Worm (Caenorhabditis elegans) whole organism, L1 larva: ENCODE results near the gene K09F6.6.
"Not testable (repeated sequence)": the region's sequence is repeated elsewhere in the genome, so short reads cannot be mapped to it uniquely, and the experiment has no call there.

Source experiments
- alr-1 ChIP-seq: fragments of 200-800 bp; sonication (Bioruptor generic); optimal IDR thresholded peaks from 2 replicates; lab custom pipeline; 2018; ENCODE audit warnings: borderline replicate concordance, mild to moderate bottlenecking, missing genetic modification characterization, missing compliant biosample characterization
- ama-1 ChIP-seq: fragments of 150-350 bp; optimal IDR thresholded peaks from 2 replicates; lab custom pipeline; 2014
- blmp-1 ChIP-seq: fragments of 150-350 bp; optimal IDR thresholded peaks from 2 replicates; lab custom pipeline; 2014; ENCODE audit warnings: missing biosample characterization, missing genetic modification characterization
- ceh-63 ChIP-seq: fragments of 200-800 bp; sonication (Bioruptor generic); optimal IDR thresholded peaks from 2 replicates; lab custom pipeline; 2018; ENCODE audit warnings: mild to moderate bottlenecking, missing genetic modification characterization, missing compliant biosample characterization
- ceh-8 ChIP-seq: fragments of 200-800 bp; sonication (Bioruptor generic); optimal IDR thresholded peaks from 2 replicates; lab custom pipeline; 2018; ENCODE audit warnings: mild to moderate bottlenecking, missing genetic modification characterization, moderate library complexity, missing compliant biosample characterization
- dpl-1 ChIP-seq, 3 experiments: fragments of 150-350 bp in 2 of 3; sonication (generic microtip) in 1 of 3; optimal IDR thresholded peaks; 2 replicates each; lab custom pipeline; 2014 to 2017; ENCODE audit warnings: missing biosample characterization in 3 of 3, missing genetic modification characterization in 3 of 3, missing genetic modification reagents in 3 of 3
- efl-1 ChIP-seq, 4 experiments: fragments of 150-350 bp; optimal IDR thresholded peaks in 3 of 4; peaks in 1 of 4; 1 replicate in 1 of 4; 2 replicates in 3 of 4; lab custom pipeline; 2014; ENCODE audit warnings: missing biosample characterization in 2 of 4, missing genetic modification characterization in 2 of 4, missing genetic modification reagents in 2 of 4
- efl-3 ChIP-seq: fragments of 200-800 bp; sonication (Bioruptor generic); optimal IDR thresholded peaks from 2 replicates; lab custom pipeline; 2018; ENCODE audit warnings: mild to moderate bottlenecking, missing genetic modification characterization, missing compliant biosample characterization
- egl-27 ChIP-seq, 2 experiments: fragments of 150-350 bp in 1 of 2; sonication (generic microtip); optimal IDR thresholded peaks; 3 replicates each; lab custom pipeline; 2017 to 2018; ENCODE audit warnings: missing biosample characterization in 2 of 2, missing genetic modification characterization in 2 of 2, missing genetic modification reagents in 2 of 2
- fkh-10 ChIP-seq: sonication (generic microtip); optimal IDR thresholded peaks from 2 replicates; lab custom pipeline; 2017; ENCODE audit warnings: missing biosample characterization, missing genetic modification reagents, missing genetic modification characterization
- fkh-4 ChIP-seq: sonication (generic microtip); optimal IDR thresholded peaks from 2 replicates; lab custom pipeline; 2016; ENCODE audit warnings: missing compliant biosample characterization, missing genetic modification characterization, borderline replicate concordance
- jun-1 ChIP-seq: fragments of 150-350 bp; optimal IDR thresholded peaks from 2 replicates; lab custom pipeline; 2014; ENCODE audit warnings: missing biosample characterization, missing genetic modification reagents, missing genetic modification characterization
- lin-39 ChIP-seq: fragments of 150-350 bp; optimal IDR thresholded peaks from 2 replicates; lab custom pipeline; 2014; ENCODE audit warnings: missing biosample characterization, missing genetic modification reagents, missing genetic modification characterization
- lir-3 ChIP-seq: sonication (generic microtip); optimal IDR thresholded peaks from 2 replicates; lab custom pipeline; 2016; ENCODE audit warnings: mild to moderate bottlenecking, missing genetic modification characterization, moderate library complexity, missing compliant biosample characterization; ENCODE audit not compliant: poor library complexity
- mdl-1 ChIP-seq, 2 experiments: fragments of 150-350 bp; optimal IDR thresholded peaks; 2 replicates each; lab custom pipeline; 2014 to 2017; ENCODE audit warnings: missing biosample characterization in 2 of 2, missing genetic modification characterization in 2 of 2, inconsistent platforms in 1 of 2
- mef-2 ChIP-seq: fragments of 150-350 bp; optimal IDR thresholded peaks from 2 replicates; lab custom pipeline; 2014; ENCODE audit warnings: missing biosample characterization, missing genetic modification characterization
- nhr-12 ChIP-seq: sonication (generic microtip); optimal IDR thresholded peaks from 2 replicates; lab custom pipeline; 2017; ENCODE audit warnings: missing biosample characterization, missing genetic modification characterization
- nhr-20 ChIP-seq: sonication (generic microtip); optimal IDR thresholded peaks from 2 replicates; lab custom pipeline; 2016; ENCODE audit warnings: mild to moderate bottlenecking, missing genetic modification characterization, missing compliant biosample characterization
- nhr-237 ChIP-seq: fragments of 150-350 bp; optimal IDR thresholded peaks from 2 replicates; lab custom pipeline; 2014; ENCODE audit warnings: missing biosample characterization, missing genetic modification characterization
- nhr-28 ChIP-seq: fragments of 150-350 bp; optimal IDR thresholded peaks from 2 replicates; lab custom pipeline; 2014; ENCODE audit warnings: missing biosample characterization, missing genetic modification characterization
- nhr-77 ChIP-seq: fragments of 150-350 bp; optimal IDR thresholded peaks from 2 replicates; lab custom pipeline; 2014; ENCODE audit warnings: missing biosample characterization, missing genetic modification characterization
- nhr-84 ChIP-seq: sonication (generic microtip); optimal IDR thresholded peaks from 2 replicates; lab custom pipeline; 2017; ENCODE audit warnings: missing biosample characterization, missing genetic modification characterization
- nhr-85 ChIP-seq: sonication (generic microtip); peaks from one replicate; lab custom pipeline; 2016; ENCODE audit warnings: missing genetic modification characterization, inconsistent platforms, missing compliant biosample characterization
- nhr-90 ChIP-seq: sonication (generic microtip); optimal IDR thresholded peaks from 2 replicates; lab custom pipeline; 2016; ENCODE audit warnings: mild to moderate bottlenecking, missing genetic modification characterization, missing compliant biosample characterization; ENCODE audit not compliant: poor library complexity
- pag-3 ChIP-seq: sonication (generic microtip); optimal IDR thresholded peaks from 2 replicates; lab custom pipeline; 2017; ENCODE audit warnings: missing genetic modification characterization, mild to moderate bottlenecking, missing compliant biosample characterization, antibody characterized with exemption, borderline replicate concordance; ENCODE audit not compliant: insufficient read depth
- skn-1 ChIP-seq: fragments of 150-350 bp; optimal IDR thresholded peaks from 2 replicates; lab custom pipeline; 2014; ENCODE audit warnings: missing biosample characterization, missing genetic modification characterization
- sox-4 ChIP-seq: sonication (generic microtip); optimal IDR thresholded peaks from 2 replicates; lab custom pipeline; 2016; ENCODE audit warnings: missing genetic modification characterization, missing compliant biosample characterization
- unc-30 ChIP-seq: sonication (generic microtip); optimal IDR thresholded peaks from 2 replicates; lab custom pipeline; 2017; ENCODE audit warnings: missing biosample characterization, missing genetic modification characterization
- unc-62 ChIP-seq: fragments of 150-350 bp; optimal IDR thresholded peaks from 2 replicates; lab custom pipeline; 2014; ENCODE audit warnings: missing biosample characterization, missing genetic modification reagents, missing genetic modification characterization
- xbp-1 ChIP-seq: sonication (generic microtip); optimal IDR thresholded peaks from 2 replicates; lab custom pipeline; 2016; ENCODE audit warnings: missing genetic modification characterization, missing compliant biosample characterization
- zag-1 ChIP-seq: fragments of 150-350 bp; optimal IDR thresholded peaks from 2 replicates; lab custom pipeline; 2014; ENCODE audit warnings: missing biosample characterization, missing genetic modification characterization
- ztf-4 ChIP-seq: fragments of 150-350 bp; optimal IDR thresholded peaks from 2 replicates; lab custom pipeline; 2014; ENCODE audit warnings: missing biosample characterization, missing genetic modification characterization

The K09F6.6 gene

DNA sequence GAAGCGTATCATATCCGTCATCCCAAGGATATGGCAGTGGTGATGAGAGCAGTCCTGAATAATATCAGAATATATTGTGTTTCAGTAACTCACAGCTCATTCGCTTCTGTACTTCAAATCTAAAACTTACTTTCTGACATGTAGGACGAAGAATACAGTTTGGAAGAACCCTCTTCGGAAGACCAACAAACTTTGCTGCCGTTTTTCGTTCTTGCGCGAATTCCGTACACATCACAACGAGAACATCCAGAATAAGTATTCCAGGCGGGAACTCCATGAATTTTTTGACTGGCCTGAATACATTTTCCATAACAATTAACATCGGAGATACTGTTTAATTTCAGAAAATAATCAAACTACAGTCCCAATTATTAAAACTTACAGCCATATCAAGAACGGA, 1.7 kb downstream of the K09F6.6 start, which contains the start of gene K09F6.15 (continued):
- no peak for TF ChIP-seq nhr-28
- TF ChIP-seq skn-1 (tag; lab: Kevin White, UChicago), result no peak
- no peak for TF ChIP-seq blmp-1 (tag; lab: Kevin White, UChicago)
- no peak for TF ChIP-seq nhr-12 (tag; lab: Kevin White, UChicago)
- TF ChIP-seq, all 84 proteins: peak for 0

ce11 chrII:2273750-2274149, 5.4 kb downstream of the K09F6.6 start:
- TF ChIP-seq nhr-90 (tag; lab: Kevin White, UChicago) (no peak), ama-1 (lab: Kevin White, UChicago) (no peak), lir-3 (no peak)
- TF ChIP-seq, all 84 proteins: peak for 0

ce11 chrII:2254861-2255260, 24.2 kb downstream of the K09F6.6 start, which contains the start of gene K09F6.3:
Gene K09F6.3 (plus strand): TSS chrII:2255161.
- TF ChIP-seq pag-3 (tag; lab: Kevin White, UChicago); ceh-8 (GFP tag; lab: Kevin White, UChicago); nhr-237 (tag; lab: Kevin White, UChicago): not testable (repeated sequence)

- no peak for TF ChIP-seq nhr-12 (tag; lab: Kevin White, UChicago)
- TF ChIP-seq mdl-1 (tag; optimal IDR thresholded peaks at IDR 0.05; lab: Kevin White, UChicago), result no peak
- no peak for TF ChIP-seq nhr-20 (tag; lab: Kevin White, UChicago)
- TF ChIP-seq alr-1, result no peak
- TF ChIP-seq fkh-4, result no peak
- no peak for TF ChIP-seq ztf-4
- no peak for TF ChIP-seq ceh-63
- no peak for TF ChIP-seq dpl-1 (GFP tag; optimal IDR thresholded peaks at IDR 0.05; lab: Kevin White, UChicago)
- no peak for TF ChIP-seq jun-1 (tag; lab: Kevin White, UChicago)
- TF ChIP-seq efl-3 (GFP tag; lab: Kevin White, UChicago), result no peak
- no peak for TF ChIP-seq mef-2 (tag; lab: Kevin White, UChicago)
- no peak for TF ChIP-seq egl-27 (tag; optimal IDR thresholded peaks at IDR 0.05; lab: Kevin White, UChicago)
- no peak for TF ChIP-seq fkh-10 (GFP tag; lab: Kevin White, UChicago)
- TF ChIP-seq unc-62 (GFP tag; lab: Kevin White, UChicago), result no peak
- TF ChIP-seq unc-30 (tag; lab: Kevin White, UChicago), result no peak
- no peak for TF ChIP-seq xbp-1 (tag; lab: Kevin White, UChicago)
- TF ChIP-seq lin-39, result no peak
- no peak for TF ChIP-seq zag-1 (tag; lab: Kevin White, UChicago)
- no peak for TF ChIP-seq nhr-84
Measured at ce11 chrII:2253676-2254075, 25.4 kb downstream of the K09F6.6 start.

- TF ChIP-seq ceh-8 (GFP tag; lab: Kevin White, UChicago) (peak; percentile 8), nhr-77 (tag; lab: Kevin White, UChicago) (no peak)
- TF ChIP-seq, all 84 proteins: peak for 1
Measured at ce11 chrII:2251617-2252016, 27.5 kb downstream of the K09F6.6 start.

ce11 chrII:2243342-2243741, 35.8 kb downstream of the K09F6.6 start, which contains the start of gene F54A3.2:
Gene F54A3.2 (plus strand): TSS chrII:2243642.
- TF ChIP-seq efl-1 (optimal IDR thresholded peaks at IDR 0.05; lab: Kevin White, UChicago), result no peak
- peak in 1 of 2 experiments; percentile 54 for TF ChIP-seq efl-1 (GFP tag; optimal IDR thresholded peaks at IDR 0.05 in 1 of 2; lab: Kevin White, UChicago)
- TF ChIP-seq pag-3 (tag; lab: Kevin White, UChicago), result no peak
- TF ChIP-seq nhr-85 (tag; lab: Kevin White, UChicago), result peak; percentile 7
- no peak for TF ChIP-seq sox-4 (tag; lab: Kevin White, UChicago)
